Fruit fly (Drosophila melanogaster): ENCODE data around the gene CG2680.

The CG2680 gene

DNA sequence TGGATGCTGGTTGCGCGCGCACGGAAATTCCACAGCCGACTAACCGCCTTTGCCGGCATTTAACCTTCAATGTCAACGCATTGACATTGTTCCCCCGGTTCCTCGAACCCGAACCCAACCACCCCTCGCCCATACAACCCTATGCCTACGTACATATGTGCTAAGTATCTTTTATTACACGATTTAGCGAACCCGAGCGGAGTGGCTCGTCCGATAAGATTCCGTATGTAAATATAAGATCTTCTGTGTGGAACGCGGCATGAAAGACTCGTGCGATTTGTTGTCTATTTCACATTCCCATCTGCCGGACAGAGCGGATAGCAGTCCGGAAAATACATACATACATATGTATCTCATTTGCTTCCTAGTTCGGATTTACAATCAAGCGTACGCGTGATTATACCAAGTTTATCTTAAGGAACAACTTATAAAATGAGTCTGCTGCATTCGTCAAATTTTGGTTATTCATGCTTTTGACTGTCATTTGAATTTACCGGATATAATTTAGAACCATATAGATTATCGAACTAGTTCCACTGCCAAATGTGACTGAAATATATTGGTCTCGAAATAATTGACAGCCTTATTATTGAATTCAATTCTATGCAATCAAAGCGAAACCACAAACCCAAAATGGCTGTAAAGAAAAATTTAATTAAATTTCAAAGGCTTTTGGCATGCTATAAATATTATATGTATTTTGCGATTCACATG, at the start of gene CG2680:
Gene CG2680, minus strand, starts transcription at position 51 of the 714 bp plus-strand sequence.
- peak; percentile 64 for TF ChIP-seq Med (GFP tag)
- peak; percentile 39 for TF ChIP-seq ERR (GFP tag; optimal IDR thresholded peaks at IDR 0.05)
- no peak for TF ChIP-seq yki (optimal IDR thresholded peaks at IDR 0.05)
- peak; percentile 33 for TF ChIP-seq Deaf1 (tag; optimal IDR thresholded peaks at IDR 0.05)
- no peak for TF ChIP-seq Hr3 (GFP tag; optimal IDR thresholded peaks at IDR 0.05)
- no peak for TF ChIP-seq CG4854 (GFP tag; optimal IDR thresholded peaks at IDR 0.05)
- no peak for TF ChIP-seq CTCF (GFP tag; optimal IDR thresholded peaks at IDR 0.05)
- no peak for TF ChIP-seq mam (GFP tag; optimal IDR thresholded peaks at IDR 0.05)
- no peak for TF ChIP-seq sc (optimal IDR thresholded peaks at IDR 0.05)
- no peak for TF ChIP-seq sc (GFP tag; optimal IDR thresholded peaks at IDR 0.05)
- peak; percentile 55 for TF ChIP-seq CG15601 (tag; optimal IDR thresholded peaks at IDR 0.05)
- TF ChIP-seq CG31441 (GFP tag; IDR thresholded peaks at IDR 0.05) = 0 out of 2 replicates have a peak, but pooled peaks have one; percentile 4
- no peak for TF ChIP-seq Oli (tag; optimal IDR thresholded peaks at IDR 0.05)
- TF ChIP-seq YL-1 (GFP tag; optimal IDR thresholded peaks at IDR 0.05) = no peak
- TF ChIP-seq toy (GFP tag; IDR thresholded peaks at IDR 0.05) = no peak
- TF ChIP-seq BtbVII (GFP tag; optimal IDR thresholded peaks at IDR 0.05) = no peak
- TF ChIP-seq CG15514 (GFP tag; optimal IDR thresholded peaks at IDR 0.05) = peak; percentile 98
- no peak for TF ChIP-seq CG6765 (GFP tag; optimal IDR thresholded peaks at IDR 0.05)
- no peak for TF ChIP-seq mld (GFP tag; IDR thresholded peaks at IDR 0.05; ENCODE audit: partially characterized antibody)
- TF ChIP-seq CG17385 (GFP tag; optimal IDR thresholded peaks at IDR 0.05) = no peak
- TF ChIP-seq ato (GFP tag; IDR thresholded peaks at IDR 0.05; ENCODE audit: partially characterized antibody) = no peak
- no peak for TF ChIP-seq CG4617 (GFP tag; optimal IDR thresholded peaks at IDR 0.05; ENCODE audit: borderline replicate concordance)
- no peak for TF ChIP-seq slou (GFP tag; optimal IDR thresholded peaks at IDR 0.05)
- no peak for TF ChIP-seq sima (GFP tag; optimal IDR thresholded peaks at IDR 0.05)
- no peak for TF ChIP-seq rib (GFP tag; IDR thresholded peaks at IDR 0.05)
- no peak for TF ChIP-seq Ets65A (GFP tag)
- TF ChIP-seq CG12391 (tag; optimal IDR thresholded peaks at IDR 0.05) = no peak
- no peak for TF ChIP-seq CG12942 (GFP tag; optimal IDR thresholded peaks at IDR 0.05)
- TF ChIP-seq Scr (GFP tag; IDR thresholded peaks at IDR 0.05; ENCODE audit: partially characterized antibody) = no peak
- TF ChIP-seq Sry-δ (GFP tag; optimal IDR thresholded peaks at IDR 0.05) = no peak
- TF ChIP-seq CG4820 (GFP tag; optimal IDR thresholded peaks at IDR 0.05) = no peak
- TF ChIP-seq bbx (GFP tag; IDR thresholded peaks at IDR 0.05; ENCODE audit: partially characterized antibody) = no peak
- no peak for TF ChIP-seq Sox102F (GFP tag; optimal IDR thresholded peaks at IDR 0.05)
- TF ChIP-seq CG4730 (GFP tag; IDR thresholded peaks at IDR 0.05) = no peak
- TF ChIP-seq Ets97D (GFP tag; optimal IDR thresholded peaks at IDR 0.05) = peak; percentile 41
- TF ChIP-seq CG4282 (GFP tag; optimal IDR thresholded peaks at IDR 0.05) = no peak
- 0 out of 2 replicates have a peak, but pooled peaks have one; percentile 34 for TF ChIP-seq crol (GFP tag; IDR thresholded peaks at IDR 0.05)
- TF ChIP-seq B-H2 (GFP tag; optimal IDR thresholded peaks at IDR 0.05) = no peak
- no peak for TF ChIP-seq CG10321 (GFP tag; IDR thresholded peaks at IDR 0.05)
- TF ChIP-seq CkIIα-i1 (GFP tag; IDR thresholded peaks at IDR 0.05) = no peak
- peak; percentile 3 for TF ChIP-seq stwl (tag; optimal IDR thresholded peaks at IDR 0.05)
- no peak for TF ChIP-seq ATbp (GFP tag; optimal IDR thresholded peaks at IDR 0.05)

dm6 chrX:2749693-2750092, 42.5 kb upstream of the CG2680 start:
- TF ChIP-seq lab (GFP tag; optimal IDR thresholded peaks at IDR 0.05) (peak; percentile 18), CG34422 (GFP tag; IDR thresholded peaks at IDR 0.05) (0 out of 3 replicates have a peak, but pooled peaks have one; percentile 11), toy (GFP tag; IDR thresholded peaks at IDR 0.05) (no peak), Nf-YC (tag; optimal IDR thresholded peaks at IDR 0.05) (no peak), row (GFP tag; IDR thresholded peaks at IDR 0.05) (peak; percentile 49), CG32532 (GFP tag; IDR thresholded peaks at IDR 0.05) (peak; percentile 21; the same call in 1 of the 2 replicates), grau (tag; optimal IDR thresholded peaks at IDR 0.05) (peak; percentile 19), lilli (GFP tag; optimal IDR thresholded peaks at IDR 0.05) (peak; percentile 5), dysf (GFP tag; IDR thresholded peaks at IDR 0.05) (peak; percentile 42; the same call in 1 of the 3 replicates), CG9876 (GFP tag; optimal IDR thresholded peaks at IDR 0.05) (no peak), Med (GFP tag) (peak; percentile 63), CG7987 (GFP tag; optimal IDR thresholded peaks at IDR 0.05) (no peak), CG14441 (GFP tag; IDR thresholded peaks at IDR 0.05) (0 out of 2 replicates have a peak, but pooled peaks have one; percentile 20), CG17328 (GFP tag; IDR thresholded peaks at IDR 0.05) (no peak)

Data from whole organism, embryonic.